Fruit fly (Drosophila melanogaster) whole organism, embryonic: Measurements from ENCODE around the gene RpS8.

Source experiments
- CG1832 ChIP-seq: fragments of 200-800 bp; sonication (Bioruptor generic); optimal IDR thresholded peaks from 2 replicates; lab custom pipeline; 2017; ENCODE audit warnings: missing biosample characterization, mild to moderate bottlenecking, missing genetic modification characterization, inconsistent platforms
- CG2678 ChIP-seq: fragments of 200-800 bp; sonication (Bioruptor generic); optimal IDR thresholded peaks from 3 replicates; lab custom pipeline; 2019; ENCODE audit warnings: missing biosample characterization, mild to moderate bottlenecking, missing genetic modification characterization, moderate library complexity
- CG8478 ChIP-seq: fragments of >200 bp; optimal IDR thresholded peaks from 2 replicates; lab custom pipeline; 2018
- D19B ChIP-seq: fragments of 200-800 bp; sonication (Bioruptor generic); optimal IDR thresholded peaks from 2 replicates; lab custom pipeline; 2017; ENCODE audit warnings: missing biosample characterization, mild to moderate bottlenecking, missing genetic modification characterization
- Hmr ChIP-seq: fragments of 200-800 bp; sonication (Bioruptor generic); optimal IDR thresholded peaks from 3 replicates; lab custom pipeline; 2017; ENCODE audit warnings: mild to moderate bottlenecking, missing biosample characterization, missing genetic modification reagents, missing genetic modification characterization
- Mes4 ChIP-seq: fragments of 200-800 bp; sonication (Bioruptor generic); optimal IDR thresholded peaks from 2 replicates; lab custom pipeline; 2016; ENCODE audit warnings: missing biosample characterization, missing genetic modification characterization
- ato ChIP-seq: fragments of 200-800 bp; sonication (Bioruptor generic); IDR thresholded peaks from 2 replicates; pipeline ENCODE4 v1.3.6; 2022; ENCODE audit warnings: missing biosample characterization, missing genetic modification characterization; ENCODE audit not compliant: partially characterized antibody
- btn ChIP-seq: fragments of 200-800 bp; sonication (Bioruptor generic); optimal IDR thresholded peaks from 2 replicates; lab custom pipeline; 2016; ENCODE audit warnings: missing biosample characterization, missing genetic modification characterization
- ci ChIP-seq: fragments of 200-800 bp; sonication (Bioruptor generic); IDR thresholded peaks from 3 replicates; pipeline ENCODE4 v1.3.6; 2022; ENCODE audit warnings: missing biosample characterization, missing genetic modification characterization
- fd64A ChIP-seq: fragments of 200-800 bp; sonication (Bioruptor generic); optimal IDR thresholded peaks from 3 replicates; lab custom pipeline; 2018; ENCODE audit warnings: missing biosample characterization, mild to moderate bottlenecking, missing genetic modification characterization
- ttk ChIP-seq: fragments of 200-800 bp; sonication (Bioruptor generic); IDR thresholded peaks from 2 replicates; pipeline ENCODE4 v2.1.2; 2022; ENCODE audit warnings: missing biosample characterization, missing genetic modification characterization
- vvl ChIP-seq: fragments of 200-800 bp; sonication (Bioruptor generic); IDR thresholded peaks from 2 replicates; pipeline ENCODE4 v1.3.6; 2022; ENCODE audit warnings: missing biosample characterization, missing genetic modification characterization

DNA sequence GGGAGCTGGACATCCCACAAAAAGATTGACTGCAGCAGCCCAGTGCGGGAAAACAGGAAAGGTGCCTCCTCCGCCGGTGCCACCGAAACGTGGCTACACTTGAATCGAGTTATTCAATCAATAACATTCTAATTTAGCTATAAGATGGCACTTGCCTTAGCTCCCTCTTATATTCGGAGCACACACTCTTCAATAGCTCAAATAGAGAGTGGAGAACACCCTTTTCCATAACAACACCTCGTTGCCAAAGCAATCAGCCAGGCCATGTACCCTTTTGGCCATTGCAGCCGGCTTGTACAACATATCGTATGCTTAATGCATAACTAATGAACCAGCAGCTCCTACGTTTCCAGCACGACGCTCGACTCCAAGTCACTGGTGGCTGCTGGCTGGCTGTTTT is 23.6 kb upstream of the RpS8 start:
- TF ChIP-seq fd64A (GFP tag; lab: Kevin White, UChicago) (no peak), ato (no peak), D19B (GFP tag; lab: Kevin White, UChicago) (no peak), CG1832 (GFP tag; lab: Kevin White, UChicago) (no peak), Hmr (no peak), Mes4 (no peak), ci (GFP tag; lab: Robert Waterston, UW) (no peak), CG2678 (tag; lab: Kevin White, UChicago) (no peak), vvl (GFP tag; lab: Robert Waterston, UW) (peak; percentile 56; the same call in 1 of the 2 replicates), btn (GFP tag; lab: Kevin White, UChicago) (no peak), ttk (no peak), CG8478 (lab: Kevin White, UChicago) (no peak)
